Fruit fly (Drosophila melanogaster) Kc167 (cell line): ENCODE results near the gene CG4988.

Source experiments
- h ChIP-seq: fragments of >200 bp; optimal IDR thresholded peaks from 3 replicates; lab custom pipeline; 2018; ENCODE audit warnings: missing external identifiers
- psq ChIP-seq: fragments of >200 bp; optimal IDR thresholded peaks from 2 replicates; lab custom pipeline; 2017; ENCODE audit warnings: missing external identifiers

dm6 chr2L:11662959-11663358 lies 31.6 kb upstream of the CG4988 start, which contains the start of gene CG44477:
- TF ChIP-seq psq (lab: Kevin White, UChicago) (no peak), h (lab: Kevin White, UChicago) (no peak)
